Worm (Caenorhabditis elegans) whole organism, early embryonic: ENCODE measurements around the gene fkh-2.

ENCODE experiments used
- ama-1 ChIP-seq: fragments of 150-350 bp; optimal IDR thresholded peaks from 2 replicates; lab custom pipeline; 2014
- pes-1 ChIP-seq: fragments of 200-800 bp; sonication (Bioruptor generic); IDR thresholded peaks from 2 replicates; pipeline ENCODE4 v1.3.6; 2022; ENCODE audit warnings: missing genetic modification reagents, missing genetic modification characterization, missing compliant biosample characterization

- TF ChIP-seq ama-1 (lab: Kevin White, UChicago) (no peak), pes-1 (no peak)
Measured at ce11 chrX:3701861-3702260, 40.3 kb downstream of the fkh-2 start.
